Fruit fly (Drosophila melanogaster) whole organism, embryonic: ENCODE measurements around the gene CG7227.

Experiments
- Abd-B ChIP-seq: fragments of 200-800 bp; sonication (Bioruptor generic); optimal IDR thresholded peaks from 2 replicates; lab custom pipeline; 2018; ENCODE audit warnings: missing biosample characterization, mild to moderate bottlenecking, missing genetic modification characterization, moderate library complexity
- Asciz ChIP-seq: fragments of 200-800 bp; sonication (Bioruptor generic); optimal IDR thresholded peaks from 2 replicates; lab custom pipeline; 2017; ENCODE audit warnings: missing biosample characterization, mild to moderate bottlenecking, missing genetic modification characterization, missing genetic modification reagents
- Bgb ChIP-seq: fragments of 200-800 bp; sonication (Bioruptor generic); IDR thresholded peaks from 2 replicates; pipeline ENCODE4 v1.3.6; 2022; ENCODE audit warnings: missing biosample characterization, missing genetic modification characterization; ENCODE audit not compliant: partially characterized antibody
- C15 ChIP-seq: fragments of 200-800 bp; sonication (Bioruptor generic); IDR thresholded peaks from 3 replicates; pipeline ENCODE4 v1.3.6; 2022; ENCODE audit warnings: missing biosample characterization, missing genetic modification characterization
- CG10274 ChIP-seq: fragments of 200-800 bp; sonication (Bioruptor generic); optimal IDR thresholded peaks from 3 replicates; lab custom pipeline; 2017; ENCODE audit warnings: missing biosample characterization, mild to moderate bottlenecking, missing genetic modification characterization
- CG10321 ChIP-seq: fragments of 200-800 bp; sonication (Bioruptor generic); IDR thresholded peaks from 2 replicates; pipeline ENCODE4 v1.3.6; 2022; ENCODE audit warnings: missing biosample characterization, missing genetic modification characterization
- CG10979 ChIP-seq: fragments of 200-800 bp; sonication (Bioruptor generic); optimal IDR thresholded peaks from 2 replicates; lab custom pipeline; 2018; ENCODE audit warnings: missing biosample characterization, mild to moderate bottlenecking, missing genetic modification characterization, moderate library complexity
- CG11398 ChIP-seq: fragments of 200-800 bp; sonication (Bioruptor generic); optimal IDR thresholded peaks from 2 replicates; lab custom pipeline; 2016; ENCODE audit warnings: missing biosample characterization, missing genetic modification characterization
- CG11695 ChIP-seq: fragments of 200-800 bp; sonication (Bioruptor generic); IDR thresholded peaks from 3 replicates; pipeline ENCODE4 v1.3.6; 2022; ENCODE audit warnings: missing biosample characterization, missing genetic modification characterization
- CG12104 ChIP-seq: fragments of 200-800 bp; sonication (Bioruptor generic); optimal IDR thresholded peaks from 3 replicates; lab custom pipeline; 2016; ENCODE audit warnings: missing biosample characterization, missing genetic modification characterization
- CG15011 ChIP-seq: fragments of 200-800 bp; sonication (Bioruptor generic); optimal IDR thresholded peaks from 3 replicates; lab custom pipeline; 2018; ENCODE audit warnings: missing biosample characterization, mild to moderate bottlenecking, missing genetic modification characterization
- CG17359 ChIP-seq: fragments of 200-800 bp; sonication (Bioruptor generic); optimal IDR thresholded peaks from 3 replicates; lab custom pipeline; 2018; ENCODE audit warnings: missing biosample characterization, mild to moderate bottlenecking, missing genetic modification characterization, moderate library complexity
- CG17612 ChIP-seq: fragments of 200-800 bp; sonication (Bioruptor generic); IDR thresholded peaks from 2 replicates; pipeline ENCODE4 v1.3.6; 2022; ENCODE audit warnings: missing biosample characterization, missing genetic modification characterization
- CG30020 ChIP-seq: fragments of 200-800 bp; optimal IDR thresholded peaks from 2 replicates; lab custom pipeline; 2019; ENCODE audit warnings: missing biosample characterization, mild to moderate bottlenecking, missing genetic modification characterization, moderate library complexity
- CG30431 ChIP-seq: fragments of 200-800 bp; sonication (Bioruptor generic); optimal IDR thresholded peaks from 2 replicates; lab custom pipeline; 2017; ENCODE audit warnings: missing biosample characterization, missing genetic modification characterization
- CG31388 ChIP-seq: fragments of 200-800 bp; sonication (Bioruptor generic); optimal IDR thresholded peaks from 2 replicates; lab custom pipeline; 2016; ENCODE audit warnings: missing biosample characterization, missing genetic modification characterization
- CG32772 ChIP-seq: fragments of 200-800 bp; sonication (Bioruptor generic); IDR thresholded peaks from 2 replicates; pipeline ENCODE4 v1.3.6; 2022; ENCODE audit warnings: missing biosample characterization, missing genetic modification characterization
- CG7271 ChIP-seq: fragments of 200-800 bp; sonication (Bioruptor generic); optimal IDR thresholded peaks from 2 replicates; lab custom pipeline; 2018; ENCODE audit warnings: missing biosample characterization, mild to moderate bottlenecking, missing genetic modification characterization, moderate library complexity
- CG8281 ChIP-seq: fragments of 200-800 bp; sonication (Bioruptor generic); optimal IDR thresholded peaks from 2 replicates; lab custom pipeline; 2018; ENCODE audit warnings: missing biosample characterization, mild to moderate bottlenecking, missing genetic modification characterization, moderate library complexity
- Dip2 ChIP-seq: fragments of 200-800 bp; sonication (Bioruptor generic); IDR thresholded peaks from 2 replicates; pipeline ENCODE4 v1.3.6; 2022; ENCODE audit warnings: missing biosample characterization, missing genetic modification characterization
- ERR ChIP-seq: fragments of 200-800 bp; sonication (Bioruptor generic); optimal IDR thresholded peaks from 2 replicates; lab custom pipeline; 2016; ENCODE audit warnings: missing biosample characterization, missing genetic modification characterization
- Gug ChIP-seq: fragments of 200-800 bp; sonication (Bioruptor generic); IDR thresholded peaks from 4 replicates; pipeline ENCODE4 v1.3.6; 2022; ENCODE audit warnings: missing biosample characterization, missing genetic modification characterization
- Jarid2 ChIP-seq: fragments of 200-800 bp; sonication (Bioruptor generic); optimal IDR thresholded peaks from 3 replicates; lab custom pipeline; 2017; ENCODE audit warnings: mild to moderate bottlenecking, missing biosample characterization, missing genetic modification reagents, missing genetic modification characterization
- Lim3 ChIP-seq: fragments of 200-800 bp; sonication (Bioruptor generic); IDR thresholded peaks from 2 replicates; pipeline ENCODE4 v1.3.6; 2022; ENCODE audit warnings: missing biosample characterization, missing genetic modification characterization
- Oaz ChIP-seq: fragments of 200-800 bp; sonication (Bioruptor generic); IDR thresholded peaks from 2 replicates; pipeline ENCODE4 v1.3.6; 2022; ENCODE audit warnings: missing biosample characterization, missing genetic modification characterization
- Oli ChIP-seq: fragments of 200-800 bp; sonication (Bioruptor generic); optimal IDR thresholded peaks from 2 replicates; lab custom pipeline; 2018; ENCODE audit warnings: missing biosample characterization, mild to moderate bottlenecking, missing genetic modification characterization, moderate library complexity
- Sox100B ChIP-seq: fragments of 200-800 bp; sonication (Bioruptor generic); optimal IDR thresholded peaks from 3 replicates; lab custom pipeline; 2018; ENCODE audit warnings: missing biosample characterization, mild to moderate bottlenecking, missing genetic modification characterization
- br ChIP-seq: fragments of >200 bp; optimal IDR thresholded peaks from 2 replicates; lab custom pipeline; 2017
- cas ChIP-seq: fragments of 200-800 bp; sonication (Bioruptor generic); IDR thresholded peaks from 2 replicates; pipeline ENCODE4 v1.3.6; 2022; ENCODE audit warnings: missing biosample characterization, missing genetic modification characterization
- da ChIP-seq: fragments of 200-800 bp; sonication (Bioruptor generic); optimal IDR thresholded peaks from 2 replicates; lab custom pipeline; 2016; ENCODE audit warnings: missing biosample characterization, missing genetic modification characterization
- dm ChIP-seq: fragments of 200-800 bp; sonication (Bioruptor generic); optimal IDR thresholded peaks from 3 replicates; lab custom pipeline; 2016; ENCODE audit warnings: missing biosample characterization, missing genetic modification characterization
- dpn ChIP-seq, 2 experiments: fragments of 200-800 bp; sonication (Bioruptor generic); optimal IDR thresholded peaks; 3 replicates each; lab custom pipeline; 2016; ENCODE audit warnings: missing biosample characterization in 2 of 2, missing genetic modification characterization in 2 of 2
- en ChIP-seq: fragments of 200-800 bp; sonication (Bioruptor generic); optimal IDR thresholded peaks from 2 replicates; lab custom pipeline; 2016; ENCODE audit warnings: missing biosample characterization, missing genetic modification characterization
- hb ChIP-seq: fragments of 200-800 bp; sonication (Bioruptor generic); IDR thresholded peaks from 3 replicates; pipeline ENCODE4 v1.3.6; 2022; ENCODE audit warnings: missing biosample characterization, missing genetic modification characterization; ENCODE audit not compliant: partially characterized antibody
- kah ChIP-seq: fragments of 200-800 bp; sonication (Bioruptor generic); optimal IDR thresholded peaks from 2 replicates; lab custom pipeline; 2018; ENCODE audit warnings: missing biosample characterization, mild to moderate bottlenecking, missing genetic modification characterization
- maf-S ChIP-seq: fragments of 200-800 bp; sonication (Bioruptor generic); optimal IDR thresholded peaks from 2 replicates; lab custom pipeline; 2016; ENCODE audit warnings: missing biosample characterization, missing genetic modification characterization
- nau ChIP-seq: fragments of 200-800 bp; sonication (Bioruptor generic); optimal IDR thresholded peaks from 3 replicates; lab custom pipeline; 2017; ENCODE audit warnings: missing biosample characterization, mild to moderate bottlenecking, missing genetic modification characterization, missing genetic modification reagents
- nerfin-1 ChIP-seq: fragments of 200-800 bp; sonication (Bioruptor generic); optimal IDR thresholded peaks from 3 replicates; lab custom pipeline; 2019; ENCODE audit warnings: missing biosample characterization, mild to moderate bottlenecking, missing genetic modification characterization, moderate library complexity
- prd ChIP-seq, 3 experiments: fragments of >200 bp in 2 of 3; fragments of 200-800 bp in 1 of 3; sonication (Bioruptor generic) in 1 of 3; optimal IDR thresholded peaks in 2 of 3; IDR thresholded peaks in 1 of 3; 2 replicates in 2 of 3; 3 replicates in 1 of 3; pipeline versions ENCODE4 v1.3.6 to Lab custom; 2017 to 2022; ENCODE audit warnings: missing biosample characterization in 1 of 3, missing genetic modification characterization in 1 of 3
- so ChIP-seq: fragments of 200-800 bp; sonication (Bioruptor generic); IDR thresholded peaks from 3 replicates; pipeline ENCODE4 v1.3.6; 2022; ENCODE audit warnings: missing biosample characterization, missing genetic modification characterization
- tup ChIP-seq: fragments of 200-800 bp; sonication (Bioruptor generic); optimal IDR thresholded peaks from 2 replicates; lab custom pipeline; 2016; ENCODE audit warnings: missing biosample characterization, mild to moderate bottlenecking, missing genetic modification characterization, moderate library complexity

The CG7227 gene

DNA sequence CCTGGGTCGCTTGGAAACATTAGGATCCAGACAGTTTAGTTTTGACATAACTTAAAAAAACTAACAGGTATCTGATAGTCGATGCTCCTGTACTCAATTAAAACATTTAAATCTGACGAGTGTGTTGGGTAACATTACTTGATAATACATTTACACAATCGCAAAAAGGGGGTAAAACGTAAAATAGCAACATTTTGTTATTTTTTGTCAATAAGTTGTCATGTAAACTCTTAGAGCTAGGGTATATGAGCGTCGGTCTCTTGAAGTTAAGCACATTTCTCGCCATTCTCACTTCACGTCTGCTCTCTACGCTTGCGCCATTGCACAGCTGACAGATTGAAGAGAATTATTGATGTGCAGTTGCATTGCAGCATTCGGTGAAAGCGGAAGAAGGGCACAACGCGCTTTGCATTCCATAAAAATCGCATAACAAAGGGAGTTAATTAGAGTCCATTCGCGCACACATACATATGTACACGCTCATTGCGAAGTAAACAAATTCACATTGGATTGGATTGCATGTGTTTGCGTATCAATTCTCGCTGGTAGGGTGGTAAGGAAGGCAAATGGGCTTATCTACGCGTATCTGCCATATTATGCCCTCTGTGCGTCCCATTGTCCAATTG, 12.9 kb downstream of the CG7227 start (continued):
- peak; percentile 21 for TF ChIP-seq Jarid2 (GFP tag; lab: Kevin White, UChicago)
- TF ChIP-seq C15 (GFP tag; lab: Robert Waterston, UW) = no peak
- no peak for TF ChIP-seq CG17612
- TF ChIP-seq br (lab: Kevin White, UChicago) = no peak
- TF ChIP-seq Abd-B = no peak
- TF ChIP-seq CG31388 (GFP tag; lab: Kevin White, UChicago) = no peak
- TF ChIP-seq nerfin-1 (tag; lab: Kevin White, UChicago) = no peak
- no peak for TF ChIP-seq dm (GFP tag; lab: Kevin White, UChicago)
- no peak for TF ChIP-seq kah
- TF ChIP-seq Bgb (GFP tag; lab: Robert Waterston, UW) = peak; percentile 40; the same call in 1 of the 2 replicates
- TF ChIP-seq CG8281 (tag; lab: Kevin White, UChicago) = peak; percentile 92
- TF ChIP-seq Asciz (GFP tag; lab: Kevin White, UChicago) = no peak
- TF ChIP-seq Sox100B = no peak
- TF ChIP-seq CG10321 (GFP tag; lab: Robert Waterston, UW) = no peak
- TF ChIP-seq CG32772 (GFP tag; lab: Robert Waterston, UW) = 0 out of 2 replicates have a peak, but pooled peaks have one; percentile 9
- no peak for TF ChIP-seq ERR (GFP tag; lab: Kevin White, UChicago)
- TF ChIP-seq CG17359 = peak; percentile 26
- no peak for TF ChIP-seq Oaz (GFP tag; lab: Robert Waterston, UW)
- no peak for TF ChIP-seq CG10274 (GFP tag; lab: Kevin White, UChicago)
- no peak for TF ChIP-seq CG30431 (GFP tag; lab: Kevin White, UChicago)
- 0 out of 3 replicates have a peak, but pooled peaks have one; percentile 36 for TF ChIP-seq CG11695 (GFP tag; lab: Robert Waterston, UW)
- TF ChIP-seq CG11398 (GFP tag; lab: Kevin White, UChicago) = no peak
- TF ChIP-seq CG12104 (GFP tag; lab: Kevin White, UChicago) = no peak
- TF ChIP-seq prd (optimal IDR thresholded peaks at IDR 0.05; lab: Kevin White, UChicago) = no peak
- 0 out of 3 replicates have a peak, but pooled peaks have one; percentile 22 for TF ChIP-seq prd (GFP tag; IDR thresholded peaks at IDR 0.05; lab: Robert Waterston, UW)
- TF ChIP-seq CG7271 (tag; lab: Kevin White, UChicago) = no peak
- TF ChIP-seq Lim3 (GFP tag; lab: Robert Waterston, UW) = no peak
- peak; percentile 27 to 31 for TF ChIP-seq dpn (GFP tag; optimal IDR thresholded peaks at IDR 0.05; lab: Kevin White, UChicago)
- no peak for TF ChIP-seq CG30020 (tag; lab: Kevin White, UChicago)
- no peak for TF ChIP-seq Gug (GFP tag; lab: Robert Waterston, UW)
- TF ChIP-seq CG15011 (GFP tag; lab: Kevin White, UChicago) = no peak
- no peak for TF ChIP-seq da (GFP tag; lab: Kevin White, UChicago)
- no peak for TF ChIP-seq so (GFP tag; lab: Robert Waterston, UW)
- peak; percentile 74 for TF ChIP-seq hb
- peak; percentile 9 for TF ChIP-seq en (GFP tag; lab: Kevin White, UChicago)
- TF ChIP-seq Dip2 (GFP tag; lab: Robert Waterston, UW) = no peak
- TF ChIP-seq CG10979 (tag; lab: Kevin White, UChicago) = peak; percentile 31
- peak; percentile 11 for TF ChIP-seq Oli (tag; lab: Kevin White, UChicago)
- no peak for TF ChIP-seq maf-S (GFP tag; lab: Kevin White, UChicago)
- TF ChIP-seq tup = no peak
- TF ChIP-seq cas = no peak
- TF ChIP-seq nau (GFP tag; lab: Kevin White, UChicago) = no peak
